Fruit fly (Drosophila melanogaster) whole organism, adult: ENCODE measurements around the gene Hrd3.

ENCODE experiments used
- CG11617 ChIP-seq: fragments of 200-800 bp; sonication (Bioruptor generic); optimal IDR thresholded peaks from 2 replicates; lab custom pipeline; 2017; ENCODE audit warnings: mild to moderate bottlenecking, missing biosample characterization, missing genetic modification reagents, missing genetic modification characterization
- CG12768 ChIP-seq: fragments of 200-800 bp; sonication (Bioruptor generic); optimal IDR thresholded peaks from 2 replicates; lab custom pipeline; 2017; ENCODE audit warnings: missing biosample characterization, missing genetic modification characterization, mild to moderate bottlenecking, moderate library complexity, missing genetic modification reagents
- CG14711 ChIP-seq: fragments of 200-800 bp; sonication (Bioruptor generic); optimal IDR thresholded peaks from 2 replicates; lab custom pipeline; 2018; ENCODE audit warnings: missing biosample characterization, mild to moderate bottlenecking, missing genetic modification characterization, moderate library complexity
- CG1620 ChIP-seq: fragments of 200-800 bp; sonication (Bioruptor generic); optimal IDR thresholded peaks from 2 replicates; lab custom pipeline; 2016; ENCODE audit warnings: missing biosample characterization, missing genetic modification characterization
- CG33017 ChIP-seq: fragments of 200-800 bp; sonication (Bioruptor generic); optimal IDR thresholded peaks from 2 replicates; lab custom pipeline; 2018; ENCODE audit warnings: missing biosample characterization, mild to moderate bottlenecking, missing genetic modification characterization, moderate library complexity
- CG5204 ChIP-seq: fragments of 200-800 bp; sonication (Bioruptor generic); optimal IDR thresholded peaks from 2 replicates; lab custom pipeline; 2016; ENCODE audit warnings: missing biosample characterization, missing genetic modification characterization
- CG7101 ChIP-seq: fragments of 200-800 bp; sonication (Bioruptor generic); optimal IDR thresholded peaks from 2 replicates; lab custom pipeline; 2018; ENCODE audit warnings: missing biosample characterization, mild to moderate bottlenecking, missing genetic modification characterization, moderate library complexity
- Clk ChIP-seq: fragments of 200-800 bp; sonication (Bioruptor generic); optimal IDR thresholded peaks from 2 replicates; lab custom pipeline; 2017; ENCODE audit warnings: missing biosample characterization, missing genetic modification characterization
- Crg-1 ChIP-seq: fragments of 200-800 bp; sonication (Bioruptor generic); optimal IDR thresholded peaks from 2 replicates; lab custom pipeline; 2016; ENCODE audit warnings: missing biosample characterization, missing genetic modification characterization
- Hr96 ChIP-seq: fragments of 200-800 bp; sonication (Bioruptor generic); optimal IDR thresholded peaks from 2 replicates; lab custom pipeline; 2016; ENCODE audit warnings: missing biosample characterization, missing genetic modification characterization
- Mnt ChIP-seq: fragments of 200-800 bp; sonication (Bioruptor generic); optimal IDR thresholded peaks from 2 replicates; lab custom pipeline; 2016; ENCODE audit warnings: missing biosample characterization, mild to moderate bottlenecking, missing genetic modification characterization
- bab1 ChIP-seq: fragments of 200-800 bp; sonication (Bioruptor generic); optimal IDR thresholded peaks from 3 replicates; lab custom pipeline; 2019; ENCODE audit warnings: missing biosample characterization, mild to moderate bottlenecking, missing genetic modification characterization, moderate library complexity
- cic ChIP-seq: fragments of 200-800 bp; sonication (Bioruptor generic); optimal IDR thresholded peaks from 2 replicates; lab custom pipeline; 2017; ENCODE audit warnings: missing biosample characterization, mild to moderate bottlenecking, missing genetic modification characterization, moderate library complexity
- cnc ChIP-seq, 2 experiments: fragments of >200 bp; optimal IDR thresholded peaks; 2 replicates each; lab custom pipeline; 2017
- ovo ChIP-seq: fragments of 200-800 bp; sonication (Bioruptor generic); optimal IDR thresholded peaks from 2 replicates; lab custom pipeline; 2016; ENCODE audit warnings: missing biosample characterization, missing genetic modification characterization
- pad ChIP-seq: fragments of 200-800 bp; sonication (Bioruptor generic); optimal IDR thresholded peaks from 3 replicates; lab custom pipeline; 2017; ENCODE audit warnings: missing biosample characterization, missing genetic modification characterization, mild to moderate bottlenecking, moderate library complexity, missing genetic modification reagents
- tj ChIP-seq: fragments of 200-800 bp; sonication (Bioruptor generic); optimal IDR thresholded peaks from 3 replicates; lab custom pipeline; 2017; ENCODE audit warnings: missing biosample characterization, mild to moderate bottlenecking, missing genetic modification characterization, moderate library complexity

Hrd3 gene

DNA sequence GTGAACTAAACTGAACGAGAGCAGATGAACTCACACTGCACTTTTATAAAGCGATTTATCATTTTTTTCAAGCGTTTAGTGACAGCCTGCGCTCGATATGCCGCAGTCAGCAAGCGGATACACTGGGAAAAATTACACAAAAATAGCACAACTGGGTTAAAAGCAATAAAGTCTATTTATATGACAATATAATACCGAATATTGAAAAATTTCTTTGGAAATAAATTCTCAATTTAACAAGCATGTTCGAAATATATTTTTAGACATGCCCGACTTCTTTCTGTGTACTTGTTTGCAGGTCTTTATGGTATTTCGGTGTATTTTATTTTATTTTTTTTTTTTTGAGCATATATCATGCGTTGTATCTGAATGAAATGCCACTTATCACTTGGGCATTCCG, 44.5 kb downstream of the Hrd3 start:
- TF ChIP-seq CG14711 (tag; lab: Kevin White, UChicago) (peak; percentile 22), tj (peak; percentile 11), Crg-1 (GFP tag; lab: Kevin White, UChicago) (no peak), bab1 (GFP tag; lab: Kevin White, UChicago) (peak; percentile 4), Hr96 (GFP tag; lab: Kevin White, UChicago) (no peak)

DNA sequence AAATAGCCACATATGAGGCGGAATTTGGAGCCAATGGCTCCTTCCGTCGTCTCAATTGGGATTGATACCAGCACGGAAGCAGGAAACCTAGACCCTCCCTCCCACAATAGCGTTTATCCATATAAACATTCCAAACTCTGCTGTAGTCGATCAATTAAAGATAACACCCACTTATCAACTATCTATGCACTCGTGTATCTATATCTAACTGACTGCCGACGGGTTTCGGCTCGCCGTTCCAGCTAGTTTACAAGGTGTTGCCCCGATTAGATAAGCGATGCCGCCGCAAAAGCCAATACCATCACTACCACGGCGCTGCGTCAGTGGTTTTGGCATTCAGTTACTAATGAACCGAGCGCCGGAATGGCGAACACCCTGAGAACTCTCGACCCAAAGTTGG, 47.2 kb downstream of the Hrd3 start, which contains the start of gene CG10300:
Gene CG10300, plus strand, starts transcription at position 333 of the 400 bp plus-strand sequence.
- TF ChIP-seq cic (GFP tag; lab: Kevin White, UChicago) (peak; percentile 53), CG12768 (GFP tag; lab: Kevin White, UChicago) (peak; percentile 7), CG5204 (GFP tag; lab: Kevin White, UChicago) (no peak)

DNA sequence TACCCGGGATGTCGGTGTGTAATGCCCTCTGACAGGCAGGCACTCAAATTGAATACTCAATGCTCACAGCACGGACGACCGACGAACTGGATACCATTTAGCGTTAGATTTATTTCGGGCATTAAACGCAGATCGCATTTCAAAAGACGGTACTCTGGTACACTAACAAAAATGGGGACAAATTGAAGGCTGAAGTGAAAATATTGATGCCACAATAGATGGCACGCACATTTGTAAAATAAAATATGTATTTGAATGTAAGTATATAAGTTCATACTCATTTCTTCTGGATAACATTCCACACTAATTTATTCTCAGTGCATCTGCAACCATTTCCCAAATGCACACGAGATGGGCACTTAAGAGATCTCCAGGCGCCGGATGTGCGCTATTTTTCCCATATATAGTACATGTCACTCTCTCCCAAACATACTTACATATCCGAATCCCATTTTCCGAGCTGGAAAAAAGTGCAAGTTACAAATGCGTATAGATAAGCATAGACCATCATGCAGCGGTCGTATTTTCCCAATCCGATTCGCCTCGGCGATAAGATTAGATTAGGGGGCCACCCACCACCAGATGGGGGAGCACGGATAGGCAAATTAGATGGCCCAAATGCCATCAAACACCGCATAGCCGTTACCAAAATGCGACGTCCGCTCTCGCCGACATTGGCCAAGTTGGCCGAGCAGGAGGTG, 48.7 kb downstream of the Hrd3 start, which contains the start of gene CG10301:
Gene CG10301, plus strand, starts transcription at position 651 of the 701 bp plus-strand sequence.
- TF ChIP-seq CG14711 (tag; lab: Kevin White, UChicago) = no peak
- no peak for TF ChIP-seq CG11617 (GFP tag; lab: Kevin White, UChicago)
- TF ChIP-seq Hr96 (GFP tag; lab: Kevin White, UChicago) = no peak
- TF ChIP-seq CG1620 (GFP tag; lab: Kevin White, UChicago) = no peak
- TF ChIP-seq ovo (GFP tag; lab: Kevin White, UChicago) = no peak
- TF ChIP-seq cnc (optimal IDR thresholded peaks at IDR 0.05; lab: Kevin White, UChicago) = no peak
- TF ChIP-seq Mnt (GFP tag; lab: Kevin White, UChicago) = no peak
- no peak for TF ChIP-seq CG7101
- no peak for TF ChIP-seq cic (GFP tag; lab: Kevin White, UChicago)
- TF ChIP-seq Clk (GFP tag; lab: Kevin White, UChicago) = no peak
- no peak for TF ChIP-seq CG33017 (tag; lab: Kevin White, UChicago)
- no peak for TF ChIP-seq pad (GFP tag; lab: Kevin White, UChicago)
- no peak for TF ChIP-seq CG5204 (GFP tag; lab: Kevin White, UChicago)
